Worm (Caenorhabditis elegans) whole organism, early embryonic: Measurements from ENCODE around the gene decr-1.3.

Source experiments
- B0310.2 ChIP-seq: sonication (generic microtip); optimal IDR thresholded peaks from 2 replicates; lab custom pipeline; 2016; ENCODE audit warnings: mild to moderate bottlenecking, missing genetic modification characterization, missing compliant biosample characterization
- F13C5.2 ChIP-seq: sonication (generic microtip); optimal IDR thresholded peaks from 2 replicates; lab custom pipeline; 2017; ENCODE audit warnings: mild to moderate bottlenecking, missing genetic modification characterization, inconsistent platforms, missing compliant biosample characterization
- aly-1 ChIP-seq: sonication (generic microtip); optimal IDR thresholded peaks from 2 replicates; lab custom pipeline; 2016; ENCODE audit warnings: missing genetic modification characterization, missing compliant biosample characterization
- ama-1 ChIP-seq: fragments of 150-350 bp; optimal IDR thresholded peaks from 2 replicates; lab custom pipeline; 2014
- ceh-13 ChIP-seq: fragments of 200-800 bp; sonication (Bioruptor generic); optimal IDR thresholded peaks from 2 replicates; lab custom pipeline; 2018; ENCODE audit warnings: mild to moderate bottlenecking, missing genetic modification characterization, missing compliant biosample characterization
- ceh-36 ChIP-seq: sonication (generic microtip); optimal IDR thresholded peaks from 2 replicates; lab custom pipeline; 2016; ENCODE audit warnings: missing genetic modification characterization, inconsistent platforms, missing compliant biosample characterization
- ets-7 ChIP-seq: sonication (generic microtip); optimal IDR thresholded peaks from 2 replicates; lab custom pipeline; 2016; ENCODE audit warnings: missing genotype, missing genetic modification characterization, missing compliant biosample characterization
- flt-1 ChIP-seq: fragments of 200-800 bp; sonication (Bioruptor generic); IDR thresholded peaks from 2 replicates; pipeline ENCODE4 v1.3.6; 2022; ENCODE audit warnings: missing genetic modification characterization, missing compliant biosample characterization
- hmbx-1 ChIP-seq: sonication (generic microtip); optimal IDR thresholded peaks from 2 replicates; lab custom pipeline; 2016; ENCODE audit warnings: mild to moderate bottlenecking, missing genetic modification characterization, missing compliant biosample characterization
- hmg-4 ChIP-seq: fragments of 200-800 bp; sonication (Bioruptor generic); optimal IDR thresholded peaks from 2 replicates; lab custom pipeline; 2018; ENCODE audit warnings: mild to moderate bottlenecking, missing genetic modification characterization, missing compliant biosample characterization
- hnd-1 ChIP-seq: sonication (generic microtip); optimal IDR thresholded peaks from 2 replicates; lab custom pipeline; 2016; ENCODE audit warnings: missing genetic modification characterization, missing compliant biosample characterization
- pes-1 ChIP-seq: fragments of 200-800 bp; sonication (Bioruptor generic); IDR thresholded peaks from 2 replicates; pipeline ENCODE4 v1.3.6; 2022; ENCODE audit warnings: missing genetic modification reagents, missing genetic modification characterization, missing compliant biosample characterization
- scrt-1 ChIP-seq: fragments of 200-800 bp; sonication (Bioruptor generic); IDR thresholded peaks from 2 replicates; pipeline ENCODE4 v1.3.6; 2022; ENCODE audit warnings: missing genetic modification characterization, missing compliant biosample characterization
- sea-1 ChIP-seq: fragments of 200-800 bp; sonication (Bioruptor generic); conservative IDR thresholded peaks from 2 replicates; pipeline ENCODE4 v1.3.6; 2022; ENCODE audit warnings: missing genetic modification characterization, missing compliant biosample characterization
- tbx-11 ChIP-seq: fragments of 200-800 bp; sonication (Bioruptor generic); IDR thresholded peaks from 2 replicates; pipeline ENCODE4 v1.3.6; 2022; ENCODE audit warnings: missing genetic modification characterization, missing compliant biosample characterization
- tbx-37 ChIP-seq: fragments of 200-800 bp; sonication (Bioruptor generic); conservative IDR thresholded peaks from 2 replicates; pipeline ENCODE4 v1.3.6; 2022; ENCODE audit warnings: missing genetic modification reagents, missing genetic modification characterization, missing compliant biosample characterization
- tra-4 ChIP-seq: sonication (generic microtip); optimal IDR thresholded peaks from 2 replicates; lab custom pipeline; 2017; ENCODE audit warnings: missing genetic modification characterization, missing compliant biosample characterization

decr-1.3 gene

ce11 chrII:8193126-8193525 is 19.8 kb upstream of the decr-1.3 start, which contains the start of gene T05C12.9:
Gene T05C12.9 (minus strand): TSS chrII:8193226.
- TF ChIP-seq sea-1: no peak
- no peak for TF ChIP-seq ets-7 (tag; lab: Kevin White, UChicago)
- TF ChIP-seq flt-1: no peak
- TF ChIP-seq ceh-13: no peak
- TF ChIP-seq pes-1 (GFP tag; lab: Robert Waterston, UW): no peak
- TF ChIP-seq tbx-11 (GFP tag; lab: Robert Waterston, UW): no peak
- TF ChIP-seq tra-4 (tag; lab: Kevin White, UChicago): no peak
- no peak for TF ChIP-seq tbx-37 (GFP tag; lab: Robert Waterston, UW)
- TF ChIP-seq F13C5.2: no peak
- no peak for TF ChIP-seq hmbx-1 (tag; lab: Kevin White, UChicago)
- no peak for TF ChIP-seq B0310.2
- no peak for TF ChIP-seq ceh-36 (tag; lab: Kevin White, UChicago)
- no peak for TF ChIP-seq ama-1
- no peak for TF ChIP-seq hmg-4 (GFP tag; lab: Kevin White, UChicago)
- TF ChIP-seq scrt-1: no peak

- TF ChIP-seq ets-7 (tag; lab: Kevin White, UChicago) (no peak), flt-1 (no peak), B0310.2 (no peak), hmg-4 (GFP tag; lab: Kevin White, UChicago) (no peak), hmbx-1 (tag; lab: Kevin White, UChicago) (no peak), tra-4 (tag; lab: Kevin White, UChicago) (no peak), sea-1 (no peak), aly-1 (tag; lab: Kevin White, UChicago) (no peak), hnd-1 (no peak), ceh-36 (tag; lab: Kevin White, UChicago) (no peak)
Measured at ce11 chrII:8190455-8190854, 17.1 kb upstream of the decr-1.3 start, which contains the start of gene T05C12.8. Gene T05C12.8 (minus strand): TSS chrII:8190555.

ce11 chrII:8187516-8187915 is 14.2 kb upstream of the decr-1.3 start:
- TF ChIP-seq sea-1 (no peak), tbx-37 (GFP tag; lab: Robert Waterston, UW) (no peak), scrt-1 (no peak), hmbx-1 (tag; lab: Kevin White, UChicago) (no peak), ama-1 (no peak), pes-1 (GFP tag; lab: Robert Waterston, UW) (no peak), tra-4 (tag; lab: Kevin White, UChicago) (no peak), ets-7 (tag; lab: Kevin White, UChicago) (no peak), tbx-11 (GFP tag; lab: Robert Waterston, UW) (no peak), B0310.2 (no peak), hnd-1 (no peak), flt-1 (no peak)

ce11 chrII:8185016-8185493 is 11.7 kb upstream of the decr-1.3 start, which contains the start of the genes mig-5 and cct-1:
Gene mig-5 (minus strand): TSS chrII:8185023.
Gene cct-1 (plus strand): TSS chrII:8185443.
- TF ChIP-seq tra-4 (tag; lab: Kevin White, UChicago): no peak
- peak; percentile 48; the same call in 1 of the 2 replicates for TF ChIP-seq flt-1
- TF ChIP-seq F13C5.2: peak; percentile 85
- TF ChIP-seq sea-1: no peak
- TF ChIP-seq hmg-4 (GFP tag; lab: Kevin White, UChicago): peak; percentile 31

ce11 chrII:8181437-8181836 is 8.1 kb upstream of the decr-1.3 start, which contains the start of gene dylt-3:
Gene dylt-3 (plus strand): TSS chrII:8181737.
- TF ChIP-seq hnd-1 (no peak), flt-1 (no peak), ama-1 (no peak), B0310.2 (no peak), tbx-37 (GFP tag; lab: Robert Waterston, UW) (no peak), scrt-1 (no peak), ceh-36 (tag; lab: Kevin White, UChicago) (no peak)

- TF ChIP-seq flt-1 (no peak), tbx-11 (GFP tag; lab: Robert Waterston, UW) (no peak), hnd-1 (no peak), hmbx-1 (tag; lab: Kevin White, UChicago) (no peak), ceh-13 (no peak), tra-4 (tag; lab: Kevin White, UChicago) (no peak), ama-1 (no peak), hmg-4 (GFP tag; lab: Kevin White, UChicago) (no peak), aly-1 (tag; lab: Kevin White, UChicago) (no peak), tbx-37 (GFP tag; lab: Robert Waterston, UW) (no peak), sea-1 (no peak), ceh-36 (tag; lab: Kevin White, UChicago) (no peak), B0310.2 (no peak), scrt-1 (no peak), F13C5.2 (no peak), pes-1 (GFP tag; lab: Robert Waterston, UW) (no peak), ets-7 (tag; lab: Kevin White, UChicago) (no peak)
Measured at ce11 chrII:8180281-8180680, 6.9 kb upstream of the decr-1.3 start, which contains the start of gene T05C12.4. Gene T05C12.4 (minus strand): TSS chrII:8180381.

- TF ChIP-seq sea-1 (no peak), ceh-36 (tag; lab: Kevin White, UChicago) (no peak), ceh-13 (no peak), scrt-1 (no peak), pes-1 (GFP tag; lab: Robert Waterston, UW) (no peak), ama-1 (no peak), hmbx-1 (tag; lab: Kevin White, UChicago) (no peak), ets-7 (tag; lab: Kevin White, UChicago) (no peak), tbx-37 (GFP tag; lab: Robert Waterston, UW) (no peak)
Measured at ce11 chrII:8178614-8179013, 5.3 kb upstream of the decr-1.3 start.

ce11 chrII:8177095-8177494 is 3.7 kb upstream of the decr-1.3 start, which contains the start of gene acr-14:
Gene acr-14 (minus strand): TSS chrII:8177195.
- TF ChIP-seq tra-4 (tag; lab: Kevin White, UChicago): no peak
- TF ChIP-seq tbx-11 (GFP tag; lab: Robert Waterston, UW): no peak
- TF ChIP-seq ama-1: no peak
